Fruit fly (Drosophila melanogaster) whole organism, prepupa: ENCODE data around the gene CG9953.

ENCODE experiments used
- Blimp-1 ChIP-seq: fragments of 200-800 bp; sonication (Bioruptor generic); optimal IDR thresholded peaks from 3 replicates; lab custom pipeline; 2017; ENCODE audit warnings: missing biosample characterization, missing genetic modification characterization, mild to moderate bottlenecking, moderate library complexity, missing genetic modification reagents
- dac ChIP-seq: fragments of 200-800 bp; sonication (Bioruptor generic); optimal IDR thresholded peaks from 2 replicates; lab custom pipeline; 2017; ENCODE audit warnings: missing biosample characterization, mild to moderate bottlenecking, missing genetic modification characterization
- dsx ChIP-seq: fragments of 200-800 bp; optimal IDR thresholded peaks from 3 replicates; lab custom pipeline; 2019; ENCODE audit warnings: missing biosample characterization, mild to moderate bottlenecking, missing genetic modification characterization, moderate library complexity; ENCODE audit not compliant: poor library complexity, severe bottlenecking
- fkh ChIP-seq: fragments of 200-800 bp; sonication (Bioruptor generic); optimal IDR thresholded peaks from 3 replicates; lab custom pipeline; 2017; ENCODE audit warnings: missing biosample characterization, mild to moderate bottlenecking, missing genetic modification characterization, moderate library complexity

DNA sequence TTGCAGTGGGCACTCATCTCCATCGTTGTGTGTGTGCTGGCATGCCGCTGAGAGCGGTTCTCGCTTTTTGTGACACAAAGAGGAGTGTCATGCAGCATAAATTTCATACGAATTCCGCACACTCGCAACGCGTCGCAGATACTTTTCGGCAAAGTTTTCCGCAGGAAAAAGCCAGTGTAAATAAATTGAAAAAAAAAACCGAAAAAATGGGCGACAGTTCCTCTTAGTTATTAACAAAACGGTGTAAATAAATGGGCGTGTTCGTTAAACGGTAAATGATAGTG is 26.7 kb upstream of the CG9953 start, which contains the start of gene tow:
- TF ChIP-seq dsx: no peak
- TF ChIP-seq dac (GFP tag; lab: Kevin White, UChicago): no peak
- TF ChIP-seq Blimp-1 (GFP tag; lab: Kevin White, UChicago): no peak
- TF ChIP-seq fkh (GFP tag; lab: Kevin White, UChicago): no peak
